Worm (Caenorhabditis elegans) whole organism, L1 larva: ENCODE data around the gene F47B8.4.

ENCODE experiments used
- alr-1 ChIP-seq: fragments of 200-800 bp; sonication (Bioruptor generic); optimal IDR thresholded peaks from 2 replicates; lab custom pipeline; 2018; ENCODE audit warnings: borderline replicate concordance, mild to moderate bottlenecking, missing genetic modification characterization, missing compliant biosample characterization
- ama-1 ChIP-seq: fragments of 150-350 bp; optimal IDR thresholded peaks from 2 replicates; lab custom pipeline; 2014
- elt-2 ChIP-seq: sonication (generic microtip); optimal IDR thresholded peaks from 2 replicates; lab custom pipeline; 2016; ENCODE audit warnings: missing genetic modification characterization, mild to moderate bottlenecking, inconsistent platforms, missing compliant biosample characterization, missing genetic modification reagents
- elt-3 ChIP-seq, 6 experiments: fragments of 150-350 bp in 1 of 6; sonication (generic microtip); optimal IDR thresholded peaks; 2 replicates each; lab custom pipeline; 2017 to 2018; ENCODE audit warnings: missing biosample characterization in 6 of 6, missing genetic modification characterization in 6 of 6, inconsistent platforms in 1 of 6
- fkh-4 ChIP-seq: sonication (generic microtip); optimal IDR thresholded peaks from 2 replicates; lab custom pipeline; 2016; ENCODE audit warnings: missing compliant biosample characterization, missing genetic modification characterization, borderline replicate concordance
- lin-15B ChIP-seq: fragments of 150-350 bp; sonication (generic microtip); optimal IDR thresholded peaks from 3 replicates; lab custom pipeline; 2014; ENCODE audit warnings: missing biosample characterization, missing genetic modification characterization
- lsy-2 ChIP-seq, 2 experiments: fragments of 150-350 bp; optimal IDR thresholded peaks; 2 replicates each; lab custom pipeline; 2014; ENCODE audit warnings: missing biosample characterization in 2 of 2, missing genetic modification characterization in 2 of 2
- nhr-11 ChIP-seq: fragments of 150-350 bp; optimal IDR thresholded peaks from 2 replicates; lab custom pipeline; 2014; ENCODE audit warnings: missing biosample characterization, missing genetic modification characterization
- nhr-85 ChIP-seq: sonication (generic microtip); peaks from one replicate; lab custom pipeline; 2016; ENCODE audit warnings: missing genetic modification characterization, inconsistent platforms, missing compliant biosample characterization
- snpc-4 ChIP-seq: fragments of 150-350 bp; optimal IDR thresholded peaks from 2 replicates; lab custom pipeline; 2014; ENCODE audit warnings: missing biosample characterization, missing genetic modification characterization
- tbx-2 ChIP-seq: sonication (generic microtip); optimal IDR thresholded peaks from 2 replicates; lab custom pipeline; 2016; ENCODE audit warnings: missing genetic modification characterization, missing compliant biosample characterization
- zag-1 ChIP-seq: fragments of 150-350 bp; optimal IDR thresholded peaks from 2 replicates; lab custom pipeline; 2014; ENCODE audit warnings: missing biosample characterization, missing genetic modification characterization

DNA sequence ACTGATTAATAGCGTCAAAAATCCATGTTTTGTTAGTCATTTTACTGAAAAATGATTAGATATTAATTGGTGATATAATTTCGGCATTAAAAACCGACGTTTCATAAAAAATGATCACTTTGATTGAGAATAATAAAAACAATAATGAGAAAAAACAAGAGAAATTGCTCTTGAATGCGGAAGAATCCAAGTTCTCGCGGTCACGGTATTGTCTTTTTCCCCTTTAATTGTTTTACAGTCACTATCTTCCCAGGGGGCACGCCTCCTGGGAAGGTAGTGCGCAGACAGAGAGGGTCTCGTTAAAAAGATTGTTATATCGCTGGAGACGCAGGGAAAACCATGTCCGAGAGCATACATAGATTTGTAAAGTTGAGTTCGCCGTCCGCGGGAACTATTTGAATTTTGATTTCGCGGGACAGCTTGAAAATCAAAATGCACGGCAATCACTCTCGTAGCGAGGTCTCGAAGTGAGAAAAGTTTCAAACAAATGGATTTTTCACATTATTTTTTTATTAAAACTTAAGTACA, 30.7 kb downstream of the F47B8.4 start, which contains the start of gene F14D7.2:
- TF ChIP-seq elt-2 (tag; lab: Kevin White, UChicago) (no peak), nhr-11 (tag; lab: Kevin White, UChicago) (no peak), alr-1 (tag; lab: Kevin White, UChicago) (no peak), elt-3 (tag; optimal IDR thresholded peaks at IDR 0.05; lab: Kevin White, UChicago) (no peak), lin-15B (tag; lab: Kevin White, UChicago) (no peak), fkh-4 (tag; lab: Kevin White, UChicago) (no peak), nhr-85 (tag; lab: Kevin White, UChicago) (no peak), snpc-4 (no peak), lsy-2 (tag; optimal IDR thresholded peaks at IDR 0.05; lab: Kevin White, UChicago) (no peak), tbx-2 (no peak), zag-1 (tag; lab: Kevin White, UChicago) (no peak), ama-1 (no peak)
